Worm (Caenorhabditis elegans) whole organism, midembryonic: Measurements from ENCODE around the gene F20D6.11.

Source experiments
- T22C8.4 ChIP-seq: fragments of 200-800 bp; sonication (Bioruptor generic); IDR thresholded peaks from 2 replicates; pipeline ENCODE4 v1.3.6; 2022; ENCODE audit warnings: missing genetic modification characterization, missing compliant biosample characterization
- cog-1 ChIP-seq: sonication (generic microtip); optimal IDR thresholded peaks from 2 replicates; lab custom pipeline; 2016; ENCODE audit warnings: missing genetic modification characterization, missing compliant biosample characterization
- flt-1 ChIP-seq: fragments of 200-800 bp; sonication (Bioruptor generic); IDR thresholded peaks from 2 replicates; pipeline ENCODE4 v1.3.6; 2022; ENCODE audit warnings: missing genetic modification characterization, missing compliant biosample characterization
- klf-2 ChIP-seq: fragments of 200-800 bp; sonication (Bioruptor generic); conservative IDR thresholded peaks from 2 replicates; pipeline ENCODE4 v1.3.6; 2022; ENCODE audit warnings: missing genetic modification reagents, missing genetic modification characterization, missing compliant biosample characterization
- med-1 ChIP-seq: sonication (generic microtip); optimal IDR thresholded peaks from 2 replicates; lab custom pipeline; 2017; ENCODE audit warnings: missing genetic modification characterization, mild to moderate bottlenecking, missing compliant biosample characterization, antibody characterized with exemption, missing genetic modification reagents; ENCODE audit not compliant: insufficient read depth
- ref-1 ChIP-seq: fragments of 200-800 bp; sonication (Bioruptor generic); conservative IDR thresholded peaks from 2 replicates; pipeline ENCODE4 v1.3.6; 2022; ENCODE audit warnings: missing genetic modification reagents, missing genetic modification characterization, missing compliant biosample characterization
- tab-1 ChIP-seq: fragments of 200-800 bp; sonication (Bioruptor generic); IDR thresholded peaks from 2 replicates; pipeline ENCODE4 v1.3.6; 2022; ENCODE audit warnings: missing genetic modification characterization, missing compliant biosample characterization
- ztf-23 ChIP-seq: fragments of 200-800 bp; sonication (Bioruptor generic); IDR thresholded peaks from 2 replicates; pipeline ENCODE4 v1.3.6; 2022; ENCODE audit warnings: missing genetic modification reagents, missing genetic modification characterization, missing compliant biosample characterization
- ztf-29 ChIP-seq: fragments of 200-800 bp; sonication (Bioruptor generic); IDR thresholded peaks from 2 replicates; pipeline ENCODE4 v1.3.6; 2022; ENCODE audit warnings: missing genetic modification reagents, missing genetic modification characterization, missing compliant biosample characterization

The F20D6.11 gene

ce11 chrV:8212816-8213215 lies 13.9 kb upstream of the F20D6.11 start:
- TF ChIP-seq flt-1 (GFP tag; lab: Robert Waterston, UW) = no peak
- TF ChIP-seq ztf-29 = no peak
- no peak for TF ChIP-seq med-1 (GFP tag; lab: Kevin White, UChicago)
- TF ChIP-seq ztf-23 = no peak
- TF ChIP-seq tab-1 (GFP tag; lab: Robert Waterston, UW) = no peak
- TF ChIP-seq cog-1 (tag; lab: Kevin White, UChicago) = no peak
- no peak for TF ChIP-seq T22C8.4 (GFP tag; lab: Robert Waterston, UW)
- no peak for TF ChIP-seq klf-2
- TF ChIP-seq ref-1 (GFP tag; lab: Robert Waterston, UW) = no peak

ce11 chrV:8211993-8212392 lies 13.1 kb upstream of the F20D6.11 start:
- TF ChIP-seq tab-1 (GFP tag; lab: Robert Waterston, UW) (no peak), ztf-23 (no peak), med-1 (GFP tag; lab: Kevin White, UChicago) (no peak), flt-1 (GFP tag; lab: Robert Waterston, UW) (no peak), cog-1 (tag; lab: Kevin White, UChicago) (no peak), klf-2 (no peak), T22C8.4 (GFP tag; lab: Robert Waterston, UW) (no peak), ztf-29 (no peak), ref-1 (GFP tag; lab: Robert Waterston, UW) (no peak)

- TF ChIP-seq ref-1 (GFP tag; lab: Robert Waterston, UW) = no peak
Measured at ce11 chrV:8210527-8210926, 11.6 kb upstream of the F20D6.11 start.

ce11 chrV:8206931-8207330 lies 8.0 kb upstream of the F20D6.11 start, which contains the start of gene timp-1:
TSS of gene timp-1 (plus strand) at chrV:8207235.
- TF ChIP-seq ref-1 (GFP tag; lab: Robert Waterston, UW) (no peak), ztf-29 (no peak), cog-1 (tag; lab: Kevin White, UChicago) (no peak), tab-1 (GFP tag; lab: Robert Waterston, UW) (no peak), flt-1 (GFP tag; lab: Robert Waterston, UW) (no peak), klf-2 (no peak), ztf-23 (no peak), T22C8.4 (GFP tag; lab: Robert Waterston, UW) (no peak), med-1 (GFP tag; lab: Kevin White, UChicago) (no peak)

- TF ChIP-seq T22C8.4 (GFP tag; lab: Robert Waterston, UW) (no peak), ref-1 (GFP tag; lab: Robert Waterston, UW) (no peak), flt-1 (GFP tag; lab: Robert Waterston, UW) (no peak), klf-2 (no peak), cog-1 (tag; lab: Kevin White, UChicago) (no peak), tab-1 (GFP tag; lab: Robert Waterston, UW) (no peak), ztf-29 (no peak), ztf-23 (no peak), med-1 (GFP tag; lab: Kevin White, UChicago) (no peak)
Measured at ce11 chrV:8203085-8203643, 4.3 kb upstream of the F20D6.11 start, which contains the start of gene cest-17. TSS of gene cest-17 (plus strand) at chrV:8203332.

- no peak for TF ChIP-seq cog-1 (tag; lab: Kevin White, UChicago)
Measured at ce11 chrV:8201229-8201858, 2.5 kb upstream of the F20D6.11 start, which contains the start of gene cri-2. TSS of gene cri-2 (plus strand) at chrV:8201808.

ce11 chrV:8196993-8197392 lies 1.9 kb downstream of the F20D6.11 start:
- TF ChIP-seq klf-2 (no peak), ref-1 (GFP tag; lab: Robert Waterston, UW) (no peak)

- TF ChIP-seq cog-1 (tag; lab: Kevin White, UChicago) (no peak), ref-1 (GFP tag; lab: Robert Waterston, UW) (no peak), ztf-23 (no peak), klf-2 (no peak), med-1 (GFP tag; lab: Kevin White, UChicago) (no peak), tab-1 (GFP tag; lab: Robert Waterston, UW) (no peak), T22C8.4 (GFP tag; lab: Robert Waterston, UW) (no peak), ztf-29 (no peak), flt-1 (GFP tag; lab: Robert Waterston, UW) (no peak)
Measured at ce11 chrV:8195889-8196418, 2.9 kb downstream of the F20D6.11 start, which contains the start of gene F20D6.10. TSS of gene F20D6.10 (minus strand) at chrV:8195939.

- TF ChIP-seq flt-1 (GFP tag; lab: Robert Waterston, UW) (no peak), klf-2 (no peak), ztf-29 (no peak), tab-1 (GFP tag; lab: Robert Waterston, UW) (no peak), T22C8.4 (GFP tag; lab: Robert Waterston, UW) (no peak), ztf-23 (no peak), ref-1 (GFP tag; lab: Robert Waterston, UW) (no peak), cog-1 (tag; lab: Kevin White, UChicago) (no peak), med-1 (GFP tag; lab: Kevin White, UChicago) (no peak)
Measured at ce11 chrV:8190430-8190829, 8.5 kb downstream of the F20D6.11 start, which contains the start of gene F20D6.1. TSS of gene F20D6.1 (plus strand) at chrV:8190730.

- TF ChIP-seq ztf-23 = no peak
Measured at ce11 chrV:8190016-8190415, 8.9 kb downstream of the F20D6.11 start, which contains the start of gene F20D6.12. TSS of gene F20D6.12 (minus strand) at chrV:8190116.
